Worm (Caenorhabditis elegans) whole organism, L4 larva: ENCODE measurements around the gene T28D9.16.

ENCODE experiments used
- F10B5.3 ChIP-seq: sonication (generic microtip); optimal IDR thresholded peaks from 2 replicates; lab custom pipeline; 2016; ENCODE audit warnings: mild to moderate bottlenecking, missing genetic modification characterization, missing compliant biosample characterization
- T26A8.4 ChIP-seq: fragments of 200-800 bp; sonication (Bioruptor generic); IDR thresholded peaks from 2 replicates; pipeline ENCODE4 v1.3.6; 2022; ENCODE audit warnings: missing genetic modification characterization, missing compliant biosample characterization
- daf-12 ChIP-seq: fragments of 150-350 bp; optimal IDR thresholded peaks from 2 replicates; lab custom pipeline; 2014; ENCODE audit warnings: missing biosample characterization, missing genetic modification reagents, missing genetic modification characterization
- lin-39 ChIP-seq: fragments of 150-350 bp; optimal IDR thresholded peaks from 2 replicates; lab custom pipeline; 2014; ENCODE audit warnings: missing biosample characterization, missing genetic modification reagents, missing genetic modification characterization
- mdl-1 ChIP-seq, 2 experiments: fragments of 150-350 bp in 1 of 2; sonication (generic microtip) in 1 of 2; optimal IDR thresholded peaks; 2 replicates each; lab custom pipeline; 2014 to 2017; ENCODE audit warnings: missing biosample characterization in 2 of 2, missing genetic modification characterization in 2 of 2
- nhr-11 ChIP-seq: fragments of 150-350 bp; optimal IDR thresholded peaks from 2 replicates; lab custom pipeline; 2014; ENCODE audit warnings: missing biosample characterization, missing genetic modification characterization
- nhr-6 ChIP-seq: fragments of 150-350 bp; optimal IDR thresholded peaks from 2 replicates; lab custom pipeline; 2014; ENCODE audit warnings: missing biosample characterization, missing genetic modification characterization
- set-16 ChIP-seq: fragments of 200-800 bp; sonication (Bioruptor generic); IDR thresholded peaks from 2 replicates; pipeline ENCODE4 v1.3.6; 2022; ENCODE audit warnings: missing genetic modification reagents, missing genetic modification characterization, missing compliant biosample characterization
- skn-1 ChIP-seq: fragments of 150-350 bp; optimal IDR thresholded peaks from 2 replicates; lab custom pipeline; 2014; ENCODE audit warnings: missing biosample characterization, missing genetic modification characterization
- snpc-4 ChIP-seq: fragments of 150-350 bp; optimal IDR thresholded peaks from 2 replicates; lab custom pipeline; 2014; ENCODE audit warnings: missing biosample characterization, missing genetic modification characterization

DNA sequence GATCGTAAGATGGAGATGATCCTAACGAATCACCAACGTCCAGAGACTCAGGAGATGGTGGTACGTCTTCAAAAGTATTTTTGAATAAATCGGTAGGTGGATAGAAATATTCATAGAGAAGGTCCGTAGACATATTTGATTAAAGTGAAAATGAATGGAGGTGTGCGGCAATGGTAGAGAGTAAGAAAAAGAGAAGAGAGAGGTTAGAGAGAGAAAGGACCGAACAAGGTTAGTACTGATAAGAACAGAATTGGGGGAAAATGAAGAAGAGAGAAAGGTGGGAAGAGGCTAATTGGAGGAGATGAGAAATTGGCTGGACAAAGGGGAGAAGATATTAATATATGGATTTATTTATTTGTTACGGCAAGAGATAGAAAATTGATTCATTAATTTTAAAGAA, 25.8 kb upstream of the T28D9.16 start, which contains the start of gene nhr-22:
- TF ChIP-seq skn-1 (tag; lab: Kevin White, UChicago) (no peak), daf-12 (tag; lab: Kevin White, UChicago) (no peak), F10B5.3 (tag; lab: Kevin White, UChicago) (no peak), snpc-4 (tag; lab: Kevin White, UChicago) (no peak), mdl-1 (tag; optimal IDR thresholded peaks at IDR 0.05; lab: Kevin White, UChicago) (no peak), lin-39 (no peak), nhr-11 (tag; lab: Kevin White, UChicago) (no peak), T26A8.4 (no peak), set-16 (GFP tag; lab: Robert Waterston, UW) (no peak), nhr-6 (tag; lab: Kevin White, UChicago) (no peak)
